Fruit fly (Drosophila melanogaster): Measurements from ENCODE around the gene P58IPK.

DNA sequence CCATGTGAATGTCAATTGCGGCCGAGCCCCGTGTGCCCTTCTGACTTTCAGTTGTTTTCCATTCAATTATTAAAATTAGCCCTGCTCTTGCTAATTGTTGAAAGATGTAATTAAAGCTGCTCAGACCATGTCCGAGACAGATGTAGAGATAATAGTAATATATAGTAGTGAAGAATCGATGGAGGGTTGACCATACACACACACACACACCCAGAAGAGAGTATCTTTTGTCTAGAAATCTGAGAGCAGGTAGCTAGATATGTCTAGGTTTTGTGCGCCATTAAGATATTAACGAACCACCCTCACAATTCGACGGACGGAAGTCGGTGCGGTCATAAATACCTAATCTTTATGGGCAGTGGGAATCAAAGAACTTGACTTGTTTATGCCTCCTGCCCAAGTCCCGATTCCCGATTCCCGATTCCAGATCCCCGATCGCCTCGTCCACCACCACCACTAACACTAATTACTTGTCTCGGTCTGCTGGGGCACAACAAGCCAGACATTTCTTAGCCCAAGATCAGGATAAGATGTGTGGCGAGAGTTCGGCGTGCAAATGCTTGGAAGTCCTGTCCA lies 17.8 kb downstream of the P58IPK start:
- TF ChIP-seq Dll (optimal IDR thresholded peaks at IDR 0.05), result no peak
- TF ChIP-seq psq (optimal IDR thresholded peaks at IDR 0.05), result no peak
- TF ChIP-seq usp (GFP tag; optimal IDR thresholded peaks at IDR 0.05), result no peak
- no peak for TF ChIP-seq CG8478 (optimal IDR thresholded peaks at IDR 0.05)
- TF ChIP-seq pan (optimal IDR thresholded peaks at IDR 0.05), result no peak
- no peak for TF ChIP-seq EcR (GFP tag; optimal IDR thresholded peaks at IDR 0.05)
